Worm (Caenorhabditis elegans) whole organism, L2 larva: ENCODE measurements around the gene T02E9.5.

Source experiments
- R02D3.7 ChIP-seq: fragments of 150-350 bp; optimal IDR thresholded peaks from 2 replicates; lab custom pipeline; 2014; ENCODE audit warnings: missing biosample characterization, missing genetic modification characterization
- Y55F3AM.14 ChIP-seq: fragments of 200-800 bp; sonication (Bioruptor generic); optimal IDR thresholded peaks from 2 replicates; lab custom pipeline; 2018; ENCODE audit warnings: mild to moderate bottlenecking, missing genetic modification characterization, missing compliant biosample characterization
- ZK546.5 ChIP-seq: sonication (generic microtip); optimal IDR thresholded peaks from 2 replicates; lab custom pipeline; 2017; ENCODE audit warnings: missing biosample characterization, missing genetic modification characterization
- alr-1 ChIP-seq: fragments of 150-350 bp; optimal IDR thresholded peaks from 2 replicates; lab custom pipeline; 2014; ENCODE audit warnings: missing biosample characterization, missing genetic modification characterization
- aly-2 ChIP-seq: fragments of 150-350 bp; optimal IDR thresholded peaks from 2 replicates; lab custom pipeline; 2014; ENCODE audit warnings: missing biosample characterization, missing genetic modification characterization
- blmp-1 ChIP-seq: sonication (generic microtip); optimal IDR thresholded peaks from 2 replicates; lab custom pipeline; 2017; ENCODE audit warnings: missing genetic modification characterization, mild to moderate bottlenecking, missing compliant biosample characterization, antibody characterized with exemption, moderate library complexity; ENCODE audit not compliant: insufficient read depth
- ceh-16 ChIP-seq: fragments of 150-350 bp; optimal IDR thresholded peaks from 2 replicates; lab custom pipeline; 2014; ENCODE audit warnings: missing biosample characterization, missing genetic modification characterization
- ceh-82 ChIP-seq: fragments of 150-350 bp; optimal IDR thresholded peaks from 2 replicates; lab custom pipeline; 2014; ENCODE audit warnings: missing biosample characterization, missing genetic modification characterization
- dmd-4 ChIP-seq: sonication (generic microtip); optimal IDR thresholded peaks from 2 replicates; lab custom pipeline; 2017; ENCODE audit warnings: missing biosample characterization, missing genetic modification characterization
- egl-27 ChIP-seq: sonication (generic microtip); optimal IDR thresholded peaks from 3 replicates; lab custom pipeline; 2017; ENCODE audit warnings: missing biosample characterization, missing genetic modification reagents, missing genetic modification characterization
- elt-1 ChIP-seq: fragments of 150-350 bp; optimal IDR thresholded peaks from 2 replicates; lab custom pipeline; 2014; ENCODE audit warnings: missing biosample characterization, missing genetic modification characterization
- elt-3 ChIP-seq: sonication (generic microtip); optimal IDR thresholded peaks from 2 replicates; lab custom pipeline; 2017; ENCODE audit warnings: missing biosample characterization, missing genetic modification characterization
- gmeb-1 ChIP-seq: fragments of 150-350 bp; optimal IDR thresholded peaks from 2 replicates; lab custom pipeline; 2014; ENCODE audit warnings: missing biosample characterization, missing genetic modification characterization
- lin-13 ChIP-seq: fragments of 150-350 bp; optimal IDR thresholded peaks from 2 replicates; lab custom pipeline; 2014; ENCODE audit warnings: missing biosample characterization, missing genetic modification reagents, missing genetic modification characterization
- lin-39 ChIP-seq: fragments of 150-350 bp; optimal IDR thresholded peaks from 2 replicates; lab custom pipeline; 2014; ENCODE audit warnings: missing biosample characterization, missing genetic modification reagents, missing genetic modification characterization
- mab-5 ChIP-seq: fragments of 150-350 bp; optimal IDR thresholded peaks from 2 replicates; lab custom pipeline; 2014; ENCODE audit warnings: missing biosample characterization, missing genetic modification characterization
- mbf-1 ChIP-seq: sonication (generic microtip); optimal IDR thresholded peaks from 2 replicates; lab custom pipeline; 2017; ENCODE audit warnings: missing biosample characterization, missing genetic modification characterization
- mdl-1 ChIP-seq, 2 experiments: fragments of 150-350 bp in 1 of 2; sonication (generic microtip) in 1 of 2; optimal IDR thresholded peaks; 2 replicates each; lab custom pipeline; 2017; ENCODE audit warnings: missing biosample characterization in 2 of 2, missing genetic modification characterization in 2 of 2
- nhr-11 ChIP-seq: fragments of 150-350 bp; optimal IDR thresholded peaks from 2 replicates; lab custom pipeline; 2014; ENCODE audit warnings: missing biosample characterization, missing genetic modification characterization
- nhr-12 ChIP-seq: fragments of 150-350 bp; optimal IDR thresholded peaks from 2 replicates; lab custom pipeline; 2014; ENCODE audit warnings: missing biosample characterization, missing genetic modification characterization
- nhr-23 ChIP-seq: fragments of 150-350 bp; optimal IDR thresholded peaks from 2 replicates; lab custom pipeline; 2014; ENCODE audit warnings: missing biosample characterization, missing genetic modification reagents, missing genetic modification characterization
- nhr-237 ChIP-seq: fragments of 150-350 bp; optimal IDR thresholded peaks from 2 replicates; lab custom pipeline; 2014; ENCODE audit warnings: missing biosample characterization, missing genetic modification characterization
- nhr-25 ChIP-seq: fragments of 150-350 bp; sonication (generic microtip); optimal IDR thresholded peaks from 3 replicates; lab custom pipeline; 2014; ENCODE audit warnings: missing biosample characterization, missing genetic modification characterization
- nhr-77 ChIP-seq: fragments of 150-350 bp; optimal IDR thresholded peaks from 2 replicates; lab custom pipeline; 2014; ENCODE audit warnings: missing biosample characterization, missing genetic modification characterization
- peb-1 ChIP-seq: fragments of 150-350 bp; optimal IDR thresholded peaks from 2 replicates; lab custom pipeline; 2014; ENCODE audit warnings: missing biosample characterization, missing genetic modification characterization
- sem-4 ChIP-seq: fragments of 150-350 bp; optimal IDR thresholded peaks from 2 replicates; lab custom pipeline; 2014; ENCODE audit warnings: missing biosample characterization, missing genetic modification reagents, missing genetic modification characterization
- skn-1 ChIP-seq: sonication (generic microtip); optimal IDR thresholded peaks from 2 replicates; lab custom pipeline; 2017; ENCODE audit warnings: missing biosample characterization, missing genetic modification characterization
- sma-9 ChIP-seq, 2 experiments: fragments of 150-350 bp in 1 of 2; sonication (generic microtip) in 1 of 2; optimal IDR thresholded peaks; 2 replicates each; lab custom pipeline; 2014 to 2016; ENCODE audit warnings: missing genetic modification characterization in 2 of 2, mild to moderate bottlenecking in 1 of 2, missing biosample characterization in 1 of 2, missing compliant biosample characterization in 1 of 2, missing genetic modification reagents in 1 of 2, moderate library complexity in 1 of 2
- unc-55 ChIP-seq: fragments of 150-350 bp; sonication (generic microtip); optimal IDR thresholded peaks from 3 replicates; lab custom pipeline; 2014; ENCODE audit warnings: missing biosample characterization, missing genetic modification reagents, missing genetic modification characterization
- unc-62 ChIP-seq: fragments of 150-350 bp; optimal IDR thresholded peaks from 2 replicates; lab custom pipeline; 2014; ENCODE audit warnings: missing biosample characterization, missing genetic modification reagents, missing genetic modification characterization
- zag-1 ChIP-seq: fragments of 150-350 bp; optimal IDR thresholded peaks from 2 replicates; lab custom pipeline; 2014; ENCODE audit warnings: missing biosample characterization, missing genetic modification characterization
- ztf-1 ChIP-seq: fragments of 200-800 bp; sonication (Bioruptor generic); conservative IDR thresholded peaks from 2 replicates; pipeline ENCODE4 v1.3.6; 2022; ENCODE audit warnings: missing genetic modification characterization, missing compliant biosample characterization
- ztf-11 ChIP-seq: sonication (generic microtip); optimal IDR thresholded peaks from 2 replicates; lab custom pipeline; 2017; ENCODE audit warnings: missing biosample characterization, missing genetic modification characterization

T02E9.5 gene

DNA sequence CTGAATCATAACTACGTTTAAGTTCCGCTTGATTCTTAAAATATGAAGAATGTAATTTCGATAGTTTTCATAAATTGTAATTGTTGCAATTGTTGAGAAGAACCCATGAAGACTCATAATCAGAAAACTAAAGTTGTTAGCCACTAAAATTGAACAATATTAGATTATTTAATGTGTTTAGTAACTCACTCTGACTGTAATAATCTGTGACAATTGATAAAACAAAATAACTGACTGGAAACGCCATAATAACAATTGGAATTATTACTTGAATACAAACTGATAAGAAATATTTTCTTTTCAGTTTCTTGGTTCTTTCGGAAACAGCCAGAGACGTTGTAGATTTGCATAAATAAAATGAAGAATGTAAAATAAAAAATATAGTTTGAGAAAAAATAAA is 42.6 kb upstream of the T02E9.5 start:
- TF ChIP-seq nhr-12 (tag; lab: Kevin White, UChicago): no peak

DNA sequence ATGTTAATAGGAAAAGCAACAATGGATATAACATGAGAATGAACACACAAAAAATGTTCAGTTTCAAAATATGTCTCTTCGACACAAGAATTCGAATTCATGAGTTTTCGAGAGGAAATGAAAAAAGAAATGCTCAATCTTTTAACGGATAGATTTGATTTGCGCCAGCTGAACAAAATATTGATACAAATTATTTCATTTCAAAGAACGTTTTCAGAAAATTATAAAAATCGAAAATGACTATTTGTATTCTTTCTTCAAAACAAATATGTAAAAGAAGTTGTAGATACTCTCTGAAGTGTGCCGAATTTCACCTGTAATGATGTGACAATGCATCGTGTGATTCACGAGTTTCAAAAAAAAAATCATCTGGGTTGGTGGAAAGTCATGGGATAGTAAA is 41.5 kb upstream of the T02E9.5 start, which contains the start of gene srh-47:
Gene srh-47, minus strand, starts transcription at position 101 of the 400 bp plus-strand sequence.
- no peak for TF ChIP-seq nhr-23
- TF ChIP-seq aly-2 (tag; lab: Kevin White, UChicago): no peak
- no peak for TF ChIP-seq zag-1 (tag; lab: Kevin White, UChicago)
- TF ChIP-seq nhr-12 (tag; lab: Kevin White, UChicago): no peak
- no peak for TF ChIP-seq elt-1 (tag; lab: Kevin White, UChicago)
- TF ChIP-seq Y55F3AM.14 (GFP tag; lab: Kevin White, UChicago): no peak
- TF ChIP-seq unc-55: no peak
- no peak for TF ChIP-seq lin-13
- no peak for TF ChIP-seq sem-4 (tag; lab: Kevin White, UChicago)

DNA sequence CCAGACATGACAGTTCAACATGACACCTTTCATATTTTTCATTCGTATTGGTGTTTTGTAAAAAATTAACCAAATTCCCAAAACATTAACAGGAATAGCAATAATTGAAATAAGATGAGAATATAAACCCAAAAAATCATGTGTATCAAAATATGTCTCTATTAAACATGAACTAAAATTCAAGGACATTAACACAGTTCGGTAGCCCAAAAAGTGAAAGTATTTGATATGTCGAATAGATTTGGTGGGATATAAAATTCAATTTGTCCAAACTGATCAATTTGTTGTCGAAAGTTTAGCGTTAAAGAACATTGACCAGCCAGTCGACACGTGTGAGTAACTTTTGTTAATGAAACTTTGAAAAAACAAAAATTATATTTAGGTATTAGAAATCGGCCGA is 39.3 kb upstream of the T02E9.5 start, which contains the start of gene srh-46:
Gene srh-46, minus strand, starts transcription at position 189 of the 400 bp plus-strand sequence.
- TF ChIP-seq aly-2 (tag; lab: Kevin White, UChicago): no peak
- peak; percentile 67 for TF ChIP-seq blmp-1 (tag; lab: Kevin White, UChicago)

DNA sequence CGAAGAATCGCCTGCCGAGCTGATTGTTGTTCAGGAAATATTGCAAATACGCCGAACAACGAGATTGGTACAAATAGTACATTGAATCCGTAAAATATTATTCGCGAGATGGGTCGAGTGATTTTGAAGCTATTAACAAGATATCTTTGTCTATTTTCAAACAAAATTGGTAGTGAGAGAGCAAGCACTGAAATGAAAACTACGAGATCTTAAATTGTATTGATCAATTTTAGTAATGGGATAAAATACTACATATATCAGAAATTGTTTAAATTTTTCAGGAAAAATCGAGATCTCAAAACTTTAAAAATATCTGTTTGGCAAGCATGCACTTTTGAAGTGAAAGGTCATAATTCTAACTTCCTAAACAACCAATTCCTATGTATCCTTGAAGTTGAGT is 37.8 kb upstream of the T02E9.5 start:
- TF ChIP-seq ceh-16 (tag; lab: Kevin White, UChicago) (no peak), unc-55 (no peak), nhr-11 (tag; lab: Kevin White, UChicago) (no peak), nhr-12 (tag; lab: Kevin White, UChicago) (no peak), R02D3.7 (tag; lab: Kevin White, UChicago) (no peak), unc-62 (GFP tag; lab: Kevin White, UChicago) (no peak), nhr-237 (tag; lab: Kevin White, UChicago) (no peak), blmp-1 (tag; lab: Kevin White, UChicago) (no peak), alr-1 (tag; lab: Kevin White, UChicago) (no peak), ceh-82 (tag; lab: Kevin White, UChicago) (no peak), dmd-4 (no peak), mbf-1 (no peak), ZK546.5 (tag; lab: Kevin White, UChicago) (no peak), ztf-1 (GFP tag; lab: Robert Waterston, UW) (no peak), mdl-1 (tag; optimal IDR thresholded peaks at IDR 0.05; lab: Kevin White, UChicago) (no peak), elt-3 (tag; lab: Kevin White, UChicago) (no peak), gmeb-1 (tag; lab: Kevin White, UChicago) (no peak), nhr-25 (no peak), mab-5 (no peak), peb-1 (tag; lab: Kevin White, UChicago) (no peak)

DNA sequence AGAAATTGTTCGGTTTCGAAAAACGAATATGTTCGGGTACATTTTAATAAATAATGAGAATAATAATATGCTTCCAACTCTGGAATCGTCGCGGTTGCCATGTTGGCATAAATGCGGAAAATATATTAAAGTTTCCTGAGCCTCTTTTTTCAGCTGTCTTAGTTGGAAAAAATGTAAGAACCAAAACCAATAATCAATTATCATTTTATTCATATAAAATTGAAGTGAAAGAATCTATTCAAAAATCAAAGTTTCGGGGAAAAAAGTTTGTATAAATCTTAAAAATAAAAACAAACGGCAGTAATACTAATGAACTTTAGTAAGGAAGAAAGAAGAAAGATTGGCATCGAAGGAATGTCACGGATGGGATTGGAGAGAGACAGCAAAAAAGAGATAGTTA is 37.2 kb upstream of the T02E9.5 start, which contains the start of gene srh-45:
Gene srh-45, minus strand, starts transcription at position 101 of the 400 bp plus-strand sequence.
- TF ChIP-seq ztf-11 (tag; lab: Kevin White, UChicago) (no peak), nhr-12 (tag; lab: Kevin White, UChicago) (no peak), sma-9 (GFP tag; optimal IDR thresholded peaks at IDR 0.05; lab: Kevin White, UChicago) (no peak), sma-9 (tag; optimal IDR thresholded peaks at IDR 0.05; lab: Kevin White, UChicago) (no peak), elt-3 (tag; lab: Kevin White, UChicago) (no peak), Y55F3AM.14 (GFP tag; lab: Kevin White, UChicago) (no peak), nhr-77 (tag; lab: Kevin White, UChicago) (no peak), lin-13 (no peak), ceh-82 (tag; lab: Kevin White, UChicago) (no peak), alr-1 (tag; lab: Kevin White, UChicago) (no peak), nhr-25 (no peak), skn-1 (tag; lab: Kevin White, UChicago) (no peak), egl-27 (tag; lab: Kevin White, UChicago) (no peak), lin-39 (tag; lab: Kevin White, UChicago) (no peak)
